Fruit fly (Drosophila melanogaster): ENCODE results near the gene rho-6.
A peak's percentile ranks its signal among the peaks of the same experiment; 100 is the strongest.

rho-6 gene

dm6 chr2L:12161467-12161866, 28.3 kb upstream of the rho-6 start, which contains the start of gene CG31861:
TSS of gene CG31861 (plus strand) at chr2L:12161767.
- TF ChIP-seq kay (GFP tag; ENCODE audit: borderline replicate concordance) (no peak), ovo (GFP tag; optimal IDR thresholded peaks at IDR 0.05) (no peak), pad (GFP tag; optimal IDR thresholded peaks at IDR 0.05) (no peak), CG11617 (GFP tag; optimal IDR thresholded peaks at IDR 0.05) (no peak), cnc (optimal IDR thresholded peaks at IDR 0.05) (no peak), tj (GFP tag; optimal IDR thresholded peaks at IDR 0.05) (no peak), CG7101 (tag; optimal IDR thresholded peaks at IDR 0.05) (no peak), CG14711 (tag; optimal IDR thresholded peaks at IDR 0.05) (no peak), Crg-1 (GFP tag; optimal IDR thresholded peaks at IDR 0.05) (no peak), Hr96 (GFP tag; optimal IDR thresholded peaks at IDR 0.05) (no peak), toe (GFP tag; optimal IDR thresholded peaks at IDR 0.05) (no peak), bab1 (GFP tag; optimal IDR thresholded peaks at IDR 0.05) (no peak)

- TF ChIP-seq CG12768 (GFP tag; optimal IDR thresholded peaks at IDR 0.05), result no peak
- no peak for TF ChIP-seq cnc (optimal IDR thresholded peaks at IDR 0.05)
- TF ChIP-seq tj (GFP tag; optimal IDR thresholded peaks at IDR 0.05), result no peak
- TF ChIP-seq CG7101 (tag; optimal IDR thresholded peaks at IDR 0.05), result no peak
These were observed 9.2 kb upstream of the rho-6 start, which contains the start of gene CG31760 for dm6 chr2L:12142439-12142838. TSS of gene CG31760 (plus strand) at chr2L:12142780.

dm6 chr2L:12137708-12138107, 4.5 kb upstream of the rho-6 start, which contains the start of gene Gr33a:
TSS of gene Gr33a (plus strand) at chr2L:12138008.
- TF ChIP-seq cnc (optimal IDR thresholded peaks at IDR 0.05) (no peak), toe (GFP tag; optimal IDR thresholded peaks at IDR 0.05) (no peak), ovo (GFP tag; optimal IDR thresholded peaks at IDR 0.05) (no peak), kay (GFP tag; ENCODE audit: borderline replicate concordance) (peak; percentile 4)

- no peak for TF ChIP-seq cnc (optimal IDR thresholded peaks at IDR 0.05)
- TF ChIP-seq kay (GFP tag; ENCODE audit: borderline replicate concordance), result no peak
- TF ChIP-seq Clk (GFP tag; optimal IDR thresholded peaks at IDR 0.05), result no peak
- TF ChIP-seq bab1 (GFP tag; optimal IDR thresholded peaks at IDR 0.05), result no peak
- no peak for TF ChIP-seq CG12768 (GFP tag; optimal IDR thresholded peaks at IDR 0.05)
- no peak for TF ChIP-seq CG1620 (GFP tag; optimal IDR thresholded peaks at IDR 0.05)
- TF ChIP-seq Hr96 (GFP tag; optimal IDR thresholded peaks at IDR 0.05), result no peak
- TF ChIP-seq CG5204 (GFP tag; optimal IDR thresholded peaks at IDR 0.05), result no peak
- TF ChIP-seq CG7045 (GFP tag; optimal IDR thresholded peaks at IDR 0.05), result no peak
- no peak for TF ChIP-seq ovo (GFP tag; optimal IDR thresholded peaks at IDR 0.05)
- TF ChIP-seq CG14711 (tag; optimal IDR thresholded peaks at IDR 0.05), result no peak
- no peak for TF ChIP-seq toe (GFP tag; optimal IDR thresholded peaks at IDR 0.05)
These were observed 841 bp upstream of the rho-6 start for dm6 chr2L:12134125-12134378.

dm6 chr2L:12120000-12120399, 13.2 kb downstream of the rho-6 start:
- TF ChIP-seq CG12768 (GFP tag; optimal IDR thresholded peaks at IDR 0.05) (no peak), Clk (GFP tag; optimal IDR thresholded peaks at IDR 0.05) (no peak), pad (GFP tag; optimal IDR thresholded peaks at IDR 0.05) (no peak), CG7045 (GFP tag; optimal IDR thresholded peaks at IDR 0.05) (no peak), CG5204 (GFP tag; optimal IDR thresholded peaks at IDR 0.05) (no peak), Crg-1 (GFP tag; optimal IDR thresholded peaks at IDR 0.05) (no peak), cic (GFP tag; optimal IDR thresholded peaks at IDR 0.05) (no peak), toe (GFP tag; optimal IDR thresholded peaks at IDR 0.05) (no peak), Hr96 (GFP tag; optimal IDR thresholded peaks at IDR 0.05) (no peak), CG11617 (GFP tag; optimal IDR thresholded peaks at IDR 0.05) (no peak), CG1620 (GFP tag; optimal IDR thresholded peaks at IDR 0.05) (no peak), ovo (GFP tag; optimal IDR thresholded peaks at IDR 0.05) (no peak), CG7101 (tag; optimal IDR thresholded peaks at IDR 0.05) (no peak), CG14711 (tag; optimal IDR thresholded peaks at IDR 0.05) (no peak), Mnt (GFP tag; optimal IDR thresholded peaks at IDR 0.05) (no peak), CG33017 (tag; optimal IDR thresholded peaks at IDR 0.05) (no peak), bab1 (GFP tag; optimal IDR thresholded peaks at IDR 0.05) (no peak), cnc (optimal IDR thresholded peaks at IDR 0.05) (no peak)

dm6 chr2L:12115809-12116208, 17.4 kb downstream of the rho-6 start:
- no peak for TF ChIP-seq CG14711 (tag; optimal IDR thresholded peaks at IDR 0.05)
- TF ChIP-seq Clk (GFP tag; optimal IDR thresholded peaks at IDR 0.05), result no peak
- TF ChIP-seq CG5204 (GFP tag; optimal IDR thresholded peaks at IDR 0.05), result no peak

dm6 chr2L:12114159-12114558, 19.1 kb downstream of the rho-6 start, which contains the start of gene CG17211:
TSS of gene CG17211 (plus strand) at chr2L:12114360.
- TF ChIP-seq cnc (optimal IDR thresholded peaks at IDR 0.05) (no peak), toe (GFP tag; optimal IDR thresholded peaks at IDR 0.05) (no peak), Clk (GFP tag; optimal IDR thresholded peaks at IDR 0.05) (no peak), cic (GFP tag; optimal IDR thresholded peaks at IDR 0.05) (no peak), CG14711 (tag; optimal IDR thresholded peaks at IDR 0.05) (no peak), pad (GFP tag; optimal IDR thresholded peaks at IDR 0.05) (no peak), CG7045 (GFP tag; optimal IDR thresholded peaks at IDR 0.05) (no peak), ovo (GFP tag; optimal IDR thresholded peaks at IDR 0.05) (no peak), kay (GFP tag; ENCODE audit: borderline replicate concordance) (no peak), Mnt (GFP tag; optimal IDR thresholded peaks at IDR 0.05) (no peak), tj (GFP tag; optimal IDR thresholded peaks at IDR 0.05) (no peak), bab1 (GFP tag; optimal IDR thresholded peaks at IDR 0.05) (no peak)

All from whole organism, adult.